Fruit fly (Drosophila melanogaster): ENCODE data around the gene CG2233.

dm6 chrX:8056597-8057228, 19.4 kb upstream of the CG2233 start:
- TF ChIP-seq CG34406 (GFP tag; optimal IDR thresholded peaks at IDR 0.05) (no peak), acj6 (GFP tag; optimal IDR thresholded peaks at IDR 0.05) (no peak), Hr39 (GFP tag; optimal IDR thresholded peaks at IDR 0.05) (no peak), CG1621 (tag; optimal IDR thresholded peaks at IDR 0.05) (no peak), cyc (GFP tag; optimal IDR thresholded peaks at IDR 0.05) (no peak), Sox15 (GFP tag; optimal IDR thresholded peaks at IDR 0.05) (no peak), Met (GFP tag; optimal IDR thresholded peaks at IDR 0.05) (no peak)
